Worm (Caenorhabditis elegans) whole organism, L4 larva: ENCODE measurements around the gene F23A7.1.

Experiments
- D1046.2 ChIP-seq: fragments of 200-800 bp; sonication (Bioruptor generic); IDR thresholded peaks from 2 replicates; pipeline ENCODE4 v1.3.6; 2022; ENCODE audit warnings: missing genetic modification characterization, missing compliant biosample characterization
- F37D6.2 ChIP-seq: sonication (generic microtip); optimal IDR thresholded peaks from 2 replicates; lab custom pipeline; 2016; ENCODE audit warnings: mild to moderate bottlenecking, missing genetic modification characterization, missing compliant biosample characterization
- F44E2.7 ChIP-seq: fragments of 200-800 bp; sonication (Bioruptor generic); IDR thresholded peaks from 2 replicates; pipeline ENCODE4 v2.1.2; 2022; ENCODE audit warnings: missing genetic modification characterization, missing compliant biosample characterization
- F49E8.2 ChIP-seq: sonication (generic microtip); optimal IDR thresholded peaks from 2 replicates; lab custom pipeline; 2016; ENCODE audit warnings: missing compliant biosample characterization, mild to moderate bottlenecking, missing genetic modification characterization, borderline replicate concordance
- R02D3.7 ChIP-seq: fragments of 150-350 bp; sonication (generic microtip); optimal IDR thresholded peaks from 3 replicates; lab custom pipeline; 2014; ENCODE audit warnings: missing biosample characterization, missing genetic modification characterization
- T26A8.4 ChIP-seq: fragments of 200-800 bp; sonication (Bioruptor generic); IDR thresholded peaks from 2 replicates; pipeline ENCODE4 v1.3.6; 2022; ENCODE audit warnings: missing genetic modification characterization, missing compliant biosample characterization
- Y105C5A.15 ChIP-seq: fragments of 200-800 bp; sonication (Bioruptor generic); IDR thresholded peaks from 2 replicates; pipeline ENCODE4 v1.3.6; 2022; ENCODE audit warnings: missing genetic modification characterization, missing compliant biosample characterization
- Y48G9A.11 ChIP-seq: fragments of 200-800 bp; sonication (Bioruptor generic); IDR thresholded peaks from 2 replicates; pipeline ENCODE4 v1.3.6; 2022; ENCODE audit warnings: missing genetic modification reagents, missing genetic modification characterization, missing compliant biosample characterization
- Y5F2A.4 ChIP-seq: fragments of 200-800 bp; sonication (Bioruptor generic); optimal IDR thresholded peaks from 2 replicates; lab custom pipeline; 2018; ENCODE audit warnings: mild to moderate bottlenecking, missing genetic modification characterization, missing compliant biosample characterization
- Y75B8A.6 ChIP-seq: fragments of 200-800 bp; sonication (Bioruptor generic); IDR thresholded peaks from 2 replicates; pipeline ENCODE4 v1.3.6; 2022; ENCODE audit warnings: missing genetic modification reagents, missing genetic modification characterization, missing compliant biosample characterization
- aly-2 ChIP-seq: sonication (generic microtip); optimal IDR thresholded peaks from 2 replicates; lab custom pipeline; 2018; ENCODE audit warnings: missing biosample characterization, missing genetic modification characterization
- ama-1 ChIP-seq: fragments of 150-350 bp; optimal IDR thresholded peaks from 2 replicates; lab custom pipeline; 2014; ENCODE audit warnings: inconsistent platforms, mixed read lengths
- attf-4 ChIP-seq: sonication (generic microtip); optimal IDR thresholded peaks from 3 replicates; lab custom pipeline; 2017; ENCODE audit warnings: missing biosample characterization, missing genetic modification characterization
- ceh-28 ChIP-seq: fragments of 150-350 bp; optimal IDR thresholded peaks from 2 replicates; lab custom pipeline; 2014; ENCODE audit warnings: missing biosample characterization, missing genetic modification reagents, missing genetic modification characterization
- ceh-62 ChIP-seq: sonication (generic microtip); optimal IDR thresholded peaks from 2 replicates; lab custom pipeline; 2017; ENCODE audit warnings: missing biosample characterization, missing genetic modification characterization
- ces-1 ChIP-seq: fragments of 150-350 bp; sonication (generic microtip); optimal IDR thresholded peaks from 4 replicates; lab custom pipeline; 2014; ENCODE audit warnings: missing biosample characterization, missing genetic modification reagents, missing genetic modification characterization
- daf-16 ChIP-seq, 3 experiments: sonication (generic microtip); optimal IDR thresholded peaks; 2 replicates each; lab custom pipeline; 2016 to 2017; ENCODE audit warnings: missing genetic modification characterization in 3 of 3, missing genetic modification reagents in 3 of 3, mild to moderate bottlenecking in 2 of 3, missing compliant biosample characterization in 2 of 3, missing biosample characterization in 1 of 3, moderate library complexity in 1 of 3
- daf-19 ChIP-seq: fragments of 200-800 bp; sonication (Bioruptor generic); conservative IDR thresholded peaks from 2 replicates; pipeline ENCODE4 v1.3.6; 2022; ENCODE audit warnings: missing genetic modification characterization, missing compliant biosample characterization
- daf-8 ChIP-seq: fragments of 200-800 bp; sonication (Bioruptor generic); IDR thresholded peaks from 2 replicates; pipeline ENCODE4 v1.3.6; 2022; ENCODE audit warnings: missing genetic modification characterization, missing compliant biosample characterization
- dpl-1 ChIP-seq: fragments of 150-350 bp; optimal IDR thresholded peaks from 2 replicates; lab custom pipeline; 2014; ENCODE audit warnings: missing biosample characterization, missing genetic modification reagents, missing genetic modification characterization
- duxl-1 ChIP-seq: sonication (generic microtip); optimal IDR thresholded peaks from 2 replicates; lab custom pipeline; 2016; ENCODE audit warnings: mild to moderate bottlenecking, missing genetic modification characterization, moderate library complexity, missing compliant biosample characterization; ENCODE audit not compliant: poor library complexity
- egl-43 ChIP-seq: fragments of 200-800 bp; sonication (Bioruptor generic); IDR thresholded peaks from 2 replicates; pipeline ENCODE4 v1.3.6; 2022; ENCODE audit warnings: missing genetic modification reagents, missing genetic modification characterization, missing compliant biosample characterization
- fkh-10 ChIP-seq: fragments of 150-350 bp; optimal IDR thresholded peaks from 2 replicates; lab custom pipeline; 2014; ENCODE audit warnings: missing biosample characterization, missing genetic modification reagents, missing genetic modification characterization
- gei-8 ChIP-seq: fragments of 200-800 bp; sonication (Bioruptor generic); optimal IDR thresholded peaks from 2 replicates; lab custom pipeline; 2018; ENCODE audit warnings: mild to moderate bottlenecking, missing genetic modification characterization, missing compliant biosample characterization
- hlh-11 ChIP-seq: fragments of 200-800 bp; sonication (Bioruptor generic); optimal IDR thresholded peaks from 2 replicates; lab custom pipeline; 2018; ENCODE audit warnings: mild to moderate bottlenecking, missing genetic modification characterization, missing compliant biosample characterization
- hlh-30 ChIP-seq: sonication (generic microtip); optimal IDR thresholded peaks from 2 replicates; lab custom pipeline; 2017; ENCODE audit warnings: antibody characterized with exemption, mild to moderate bottlenecking, missing genetic modification characterization, missing compliant biosample characterization; ENCODE audit not compliant: insufficient read depth
- hmg-1.1 ChIP-seq: fragments of 200-800 bp; sonication (Bioruptor generic); IDR thresholded peaks from 2 replicates; pipeline ENCODE4 v1.3.6; 2022; ENCODE audit warnings: missing genetic modification reagents, missing genetic modification characterization, missing compliant biosample characterization
- lin-1 ChIP-seq: fragments of 200-800 bp; sonication (Bioruptor generic); IDR thresholded peaks from 2 replicates; pipeline ENCODE4 v1.3.6; 2022; ENCODE audit warnings: missing genetic modification reagents, missing genetic modification characterization, missing compliant biosample characterization
- lin-38 ChIP-seq: fragments of 200-800 bp; sonication (Bioruptor generic); IDR thresholded peaks from 2 replicates; pipeline ENCODE4 v1.3.6; 2022; ENCODE audit warnings: missing genetic modification reagents, missing genetic modification characterization, missing compliant biosample characterization
- lin-39 ChIP-seq: fragments of 150-350 bp; optimal IDR thresholded peaks from 2 replicates; lab custom pipeline; 2014; ENCODE audit warnings: missing biosample characterization, missing genetic modification reagents, missing genetic modification characterization
- lir-3 ChIP-seq: sonication (generic microtip); optimal IDR thresholded peaks from 2 replicates; lab custom pipeline; 2016; ENCODE audit warnings: mild to moderate bottlenecking, missing genetic modification characterization, missing compliant biosample characterization
- madf-9 ChIP-seq: fragments of 200-800 bp; sonication (Bioruptor generic); conservative IDR thresholded peaks from 2 replicates; pipeline ENCODE4 v1.3.6; 2022; ENCODE audit warnings: missing genetic modification reagents, missing genetic modification characterization, missing compliant biosample characterization
- mdl-1 ChIP-seq, 2 experiments: fragments of 150-350 bp in 1 of 2; sonication (generic microtip) in 1 of 2; optimal IDR thresholded peaks; 2 replicates each; lab custom pipeline; 2014 to 2017; ENCODE audit warnings: missing biosample characterization in 2 of 2, missing genetic modification characterization in 2 of 2
- mdt-29 ChIP-seq: fragments of 200-800 bp; sonication (Bioruptor generic); IDR thresholded peaks from 2 replicates; pipeline ENCODE4 v1.3.6; 2022; ENCODE audit warnings: missing genetic modification reagents, missing genetic modification characterization, missing compliant biosample characterization
- mep-1 ChIP-seq: fragments of 150-350 bp; sonication (generic microtip); optimal IDR thresholded peaks from 3 replicates; lab custom pipeline; 2014; ENCODE audit warnings: missing biosample characterization, missing genetic modification characterization
- mes-2 ChIP-seq: sonication (generic microtip); optimal IDR thresholded peaks from 2 replicates; lab custom pipeline; 2016; ENCODE audit warnings: missing genotype, mild to moderate bottlenecking, missing genetic modification characterization, missing compliant biosample characterization; ENCODE audit not compliant: poor library complexity, severe bottlenecking
- mxl-2 ChIP-seq: fragments of 200-800 bp; sonication (Bioruptor generic); conservative IDR thresholded peaks from 2 replicates; pipeline ENCODE4 v1.3.6; 2022; ENCODE audit warnings: missing genetic modification reagents, missing genetic modification characterization, missing compliant biosample characterization
- nhr-11 ChIP-seq: fragments of 150-350 bp; optimal IDR thresholded peaks from 2 replicates; lab custom pipeline; 2014; ENCODE audit warnings: missing biosample characterization, missing genetic modification characterization
- nhr-28 ChIP-seq: fragments of 150-350 bp; optimal IDR thresholded peaks from 2 replicates; lab custom pipeline; 2014; ENCODE audit warnings: missing biosample characterization, missing genetic modification characterization
- nhr-41 ChIP-seq: fragments of 200-800 bp; sonication (Bioruptor generic); IDR thresholded peaks from 2 replicates; pipeline ENCODE4 v1.3.6; 2022; ENCODE audit warnings: missing genetic modification reagents, missing genetic modification characterization, missing compliant biosample characterization
- nhr-42 ChIP-seq: fragments of 200-800 bp; sonication (Bioruptor generic); IDR thresholded peaks from 2 replicates; pipeline ENCODE4 v1.3.6; 2022; ENCODE audit warnings: missing genetic modification characterization, missing compliant biosample characterization
- nhr-48 ChIP-seq: sonication (generic microtip); optimal IDR thresholded peaks from 2 replicates; lab custom pipeline; 2016; ENCODE audit warnings: mild to moderate bottlenecking, missing genetic modification characterization, missing compliant biosample characterization
- nhr-6 ChIP-seq: fragments of 150-350 bp; optimal IDR thresholded peaks from 2 replicates; lab custom pipeline; 2014; ENCODE audit warnings: missing biosample characterization, missing genetic modification characterization
- nhr-76 ChIP-seq: fragments of 150-350 bp; optimal IDR thresholded peaks from 2 replicates; lab custom pipeline; 2014; ENCODE audit warnings: missing biosample characterization, missing genetic modification characterization
- php-3 ChIP-seq: fragments of 200-800 bp; sonication (Bioruptor generic); IDR thresholded peaks from 2 replicates; pipeline ENCODE4 v1.3.6; 2022; ENCODE audit warnings: missing genetic modification reagents, missing genetic modification characterization, missing compliant biosample characterization
- sdz-12 ChIP-seq: fragments of 200-800 bp; sonication (Bioruptor generic); optimal IDR thresholded peaks from 2 replicates; lab custom pipeline; 2018; ENCODE audit warnings: mild to moderate bottlenecking, missing genetic modification characterization, missing compliant biosample characterization
- tag-97 ChIP-seq: fragments of 200-800 bp; sonication (Bioruptor generic); IDR thresholded peaks from 2 replicates; pipeline ENCODE4 v1.3.6; 2022; ENCODE audit warnings: missing genetic modification characterization, missing compliant biosample characterization
- tra-1 ChIP-seq: fragments of 200-800 bp; sonication (Bioruptor generic); IDR thresholded peaks from 2 replicates; pipeline ENCODE4 v1.3.6; 2022; ENCODE audit warnings: missing genetic modification reagents, missing genetic modification characterization, missing compliant biosample characterization
- unc-39 ChIP-seq: sonication (generic microtip); optimal IDR thresholded peaks from 2 replicates; lab custom pipeline; 2017; ENCODE audit warnings: missing biosample characterization, missing genetic modification characterization
- zag-1 ChIP-seq: fragments of 150-350 bp; optimal IDR thresholded peaks from 2 replicates; lab custom pipeline; 2014; ENCODE audit warnings: missing biosample characterization, missing genetic modification characterization
- zfp-2 ChIP-seq: sonication (generic microtip); optimal IDR thresholded peaks from 2 replicates; lab custom pipeline; 2016; ENCODE audit warnings: mild to moderate bottlenecking, missing genetic modification characterization, missing compliant biosample characterization
- zfp-3 ChIP-seq: fragments of 200-800 bp; sonication (Bioruptor generic); conservative IDR thresholded peaks from 2 replicates; pipeline ENCODE4 v1.3.6; 2022; ENCODE audit warnings: missing genetic modification reagents, missing genetic modification characterization, missing compliant biosample characterization

Gene F23A7.1

DNA sequence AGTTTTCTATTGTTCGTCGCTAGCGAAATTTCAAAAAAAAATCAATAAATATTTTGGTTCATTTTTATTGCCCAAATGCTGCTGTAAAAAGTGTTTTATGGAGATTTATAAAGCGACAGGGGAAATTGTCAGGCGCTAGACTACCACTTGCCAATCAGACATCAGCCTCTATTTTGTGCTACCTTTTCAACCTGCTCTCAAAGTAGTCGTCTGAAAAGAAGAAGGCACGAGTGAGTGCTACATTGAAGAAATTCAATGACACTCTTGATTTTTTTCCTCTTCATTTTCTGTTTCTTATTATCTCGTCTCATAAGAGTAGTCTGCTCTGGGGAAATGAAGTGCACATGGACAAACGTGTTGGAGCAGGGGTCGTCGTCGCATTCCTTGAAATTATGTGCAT lies 11.3 kb upstream of the F23A7.1 start (continued):
- TF ChIP-seq ces-1 (GFP tag; lab: Kevin White, UChicago) (peak; percentile 50), ama-1 (lab: Kevin White, UChicago) (no peak), hlh-30 (tag; lab: Kevin White, UChicago) (peak; percentile 72), sdz-12 (no peak), T26A8.4 (GFP tag; lab: Robert Waterston, UW) (peak; percentile 73), lin-39 (tag; lab: Kevin White, UChicago) (no peak), daf-8 (GFP tag; lab: Robert Waterston, UW) (no peak), daf-16 (GFP tag; optimal IDR thresholded peaks at IDR 0.05; lab: Kevin White, UChicago) (peak; percentile 14 to 82), daf-16 (tag; optimal IDR thresholded peaks at IDR 0.05; lab: Kevin White, UChicago) (peak; percentile 54), nhr-48 (tag; lab: Kevin White, UChicago) (peak; percentile 36), nhr-11 (tag; lab: Kevin White, UChicago) (peak; percentile 51), mxl-2 (no peak), nhr-42 (GFP tag; lab: Robert Waterston, UW) (peak; percentile 83), aly-2 (no peak), duxl-1 (tag; lab: Kevin White, UChicago) (peak; percentile 69), Y105C5A.15 (GFP tag; lab: Robert Waterston, UW) (no peak), Y5F2A.4 (GFP tag; lab: Kevin White, UChicago) (no peak), tra-1 (GFP tag; lab: Robert Waterston, UW) (no peak), mdt-29 (GFP tag; lab: Robert Waterston, UW) (no peak), nhr-41 (GFP tag; lab: Robert Waterston, UW) (no peak), gei-8 (GFP tag; lab: Kevin White, UChicago) (no peak), hlh-11 (tag; lab: Kevin White, UChicago) (peak; percentile 74), unc-39 (tag; lab: Kevin White, UChicago) (no peak), madf-9 (GFP tag; lab: Robert Waterston, UW) (no peak), zfp-3 (GFP tag; lab: Robert Waterston, UW) (no peak), egl-43 (GFP tag; lab: Robert Waterston, UW) (no peak), F49E8.2 (tag; lab: Kevin White, UChicago) (no peak), lin-38 (peak; percentile 53), lir-3 (tag; lab: Kevin White, UChicago) (no peak), hmg-1.1 (GFP tag; lab: Robert Waterston, UW) (peak; percentile 91), tag-97 (GFP tag; lab: Robert Waterston, UW) (no peak), F44E2.7 (GFP tag; lab: Robert Waterston, UW) (no peak), php-3 (GFP tag; lab: Robert Waterston, UW) (peak; percentile 53; the same call in 1 of the 2 replicates), nhr-6 (tag; lab: Kevin White, UChicago) (peak; percentile 35), D1046.2 (GFP tag; lab: Robert Waterston, UW) (no peak), dpl-1 (GFP tag; lab: Kevin White, UChicago) (peak; percentile 32), zag-1 (tag; lab: Kevin White, UChicago) (no peak), mep-1 (tag; lab: Kevin White, UChicago) (peak; percentile 89), lin-1 (0 out of 2 replicates have a peak, but pooled peaks have one; percentile 33), fkh-10 (GFP tag; lab: Kevin White, UChicago) (peak; percentile 21), daf-19 (no peak), nhr-28 (tag; lab: Kevin White, UChicago) (peak; percentile 42), F37D6.2 (tag; lab: Kevin White, UChicago) (peak; percentile 87), Y75B8A.6 (GFP tag; lab: Robert Waterston, UW) (no peak), zfp-2 (tag; lab: Kevin White, UChicago) (no peak), Y48G9A.11 (GFP tag; lab: Robert Waterston, UW) (no peak), R02D3.7 (tag; lab: Kevin White, UChicago) (no peak), nhr-76 (tag; lab: Kevin White, UChicago) (no peak), ceh-62 (tag; lab: Kevin White, UChicago) (no peak), ceh-28 (tag; lab: Kevin White, UChicago) (peak; percentile 68), mdl-1 (tag; optimal IDR thresholded peaks at IDR 0.05; lab: Kevin White, UChicago) (peak in 1 of 2 experiments; percentile 29), mes-2 (tag; lab: Kevin White, UChicago) (peak; percentile 65), attf-4 (no peak)
